Worm (Caenorhabditis elegans): Measurements from ENCODE around the gene txt-6.

txt-6 gene

ce11 chrV:4649649-4650384, 43.1 kb upstream of the txt-6 start:
- TF ChIP-seq nhr-25 (tag; optimal IDR thresholded peaks at IDR 0.05) (peak; percentile 80), mml-1 (tag; optimal IDR thresholded peaks at IDR 0.05) (no peak), skn-1 (tag; optimal IDR thresholded peaks at IDR 0.05) (no peak), lin-39 (tag; optimal IDR thresholded peaks at IDR 0.05) (no peak), aly-2 (tag; optimal IDR thresholded peaks at IDR 0.05) (no peak), pha-4 (tag; optimal IDR thresholded peaks at IDR 0.05) (no peak), ceh-16 (tag; optimal IDR thresholded peaks at IDR 0.05) (no peak)

DNA sequence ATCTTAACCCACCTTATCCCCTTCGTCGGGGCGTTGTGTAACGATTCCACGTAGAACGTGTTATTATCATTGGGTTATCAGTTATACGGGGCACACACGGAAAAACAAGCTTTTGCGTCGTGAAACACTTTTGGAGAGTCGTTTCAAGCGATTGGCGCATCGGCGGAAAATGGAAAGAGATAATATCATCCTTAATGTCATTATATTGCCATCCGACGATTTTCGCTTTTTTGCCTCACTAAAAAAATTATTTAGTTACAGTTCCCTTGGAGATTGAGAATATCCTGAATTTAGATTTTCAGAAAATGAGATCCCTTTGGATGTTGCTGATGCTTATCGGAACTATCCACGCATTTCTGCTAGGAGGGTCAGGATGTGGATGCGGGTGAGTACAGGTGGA, 41.8 kb upstream of the txt-6 start, which contains the start of gene F41F3.8:
F41F3.8 (plus strand) TSS at position 301 of the 400 bp plus-strand sequence.
- TF ChIP-seq skn-1 (tag; optimal IDR thresholded peaks at IDR 0.05) = no peak
- TF ChIP-seq elt-3 (tag; optimal IDR thresholded peaks at IDR 0.05) = peak in 1 of 3 experiments; percentile 20

DNA sequence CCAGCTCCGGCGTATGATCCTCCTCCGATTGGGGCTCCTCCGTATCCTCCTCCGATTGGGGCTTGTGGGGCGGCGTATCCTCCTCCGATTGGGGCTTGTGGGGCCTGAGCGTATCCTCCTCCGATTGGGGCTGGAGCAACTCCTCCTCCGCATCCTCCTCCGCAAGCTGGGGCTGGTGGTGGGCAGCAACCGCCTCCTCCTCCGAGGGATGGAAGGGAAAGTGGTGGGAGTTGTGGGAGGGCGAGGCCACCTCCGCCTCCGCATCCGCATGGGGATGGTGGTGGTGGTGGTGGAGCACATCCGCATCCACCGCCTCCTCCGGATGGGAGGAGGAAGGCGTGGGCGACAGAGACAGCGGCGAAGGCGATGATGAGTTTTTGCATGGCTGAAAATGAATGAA, 41.1 kb upstream of the txt-6 start, which contains the start of gene F41F3.3:
F41F3.3 (minus strand) TSS at position 383 of the 400 bp plus-strand sequence.
- no peak for TF ChIP-seq mdl-1 (tag; optimal IDR thresholded peaks at IDR 0.05)
- no peak for TF ChIP-seq nhr-67 (tag; optimal IDR thresholded peaks at IDR 0.05)
- no peak for TF ChIP-seq skn-1 (tag; optimal IDR thresholded peaks at IDR 0.05)
- peak; percentile 18 for TF ChIP-seq nfya-1 (tag; optimal IDR thresholded peaks at IDR 0.05; ENCODE audit: insufficient read depth)
- TF ChIP-seq fkh-10 (GFP tag; optimal IDR thresholded peaks at IDR 0.05) = no peak
- no peak for TF ChIP-seq pqm-1 (tag; optimal IDR thresholded peaks at IDR 0.05)
- no peak for TF ChIP-seq ceh-9 (tag; optimal IDR thresholded peaks at IDR 0.05)
- TF ChIP-seq eor-1 (tag; optimal IDR thresholded peaks at IDR 0.05) = no peak
- TF ChIP-seq jun-1 (tag; optimal IDR thresholded peaks at IDR 0.05) = no peak
- no peak for TF ChIP-seq ztf-4 (tag; optimal IDR thresholded peaks at IDR 0.05)
- TF ChIP-seq zag-1 (tag; optimal IDR thresholded peaks at IDR 0.05) = no peak
- TF ChIP-seq mml-1 (tag; optimal IDR thresholded peaks at IDR 0.05) = no peak
- TF ChIP-seq daf-12 (tag; optimal IDR thresholded peaks at IDR 0.05) = no peak
- no peak for TF ChIP-seq R02D3.7 (tag; optimal IDR thresholded peaks at IDR 0.05)
- no peak for TF ChIP-seq egl-27 (tag; optimal IDR thresholded peaks at IDR 0.05)
- no peak for TF ChIP-seq ztf-11 (tag; optimal IDR thresholded peaks at IDR 0.05)
- no peak for TF ChIP-seq nhr-23 (tag; optimal IDR thresholded peaks at IDR 0.05)
- no peak for TF ChIP-seq ZK546.5 (tag; optimal IDR thresholded peaks at IDR 0.05)
- TF ChIP-seq nhr-237 (tag; optimal IDR thresholded peaks at IDR 0.05) = no peak
- TF ChIP-seq nhr-11 (tag; optimal IDR thresholded peaks at IDR 0.05) = no peak
- TF ChIP-seq elt-1 (tag; optimal IDR thresholded peaks at IDR 0.05) = no peak
- TF ChIP-seq ama-1 (optimal IDR thresholded peaks at IDR 0.05) = peak; percentile 66
- peak; percentile 19 for TF ChIP-seq lsy-12 (tag; optimal IDR thresholded peaks at IDR 0.05)
- no peak for TF ChIP-seq pha-4 (tag; optimal IDR thresholded peaks at IDR 0.05)
- TF ChIP-seq fkh-2 (tag; optimal IDR thresholded peaks at IDR 0.05) = no peak
- no peak for TF ChIP-seq unc-62 (GFP tag; optimal IDR thresholded peaks at IDR 0.05)
- TF ChIP-seq lin-39 (tag; optimal IDR thresholded peaks at IDR 0.05) = no peak
- TF ChIP-seq nhr-25 (tag; optimal IDR thresholded peaks at IDR 0.05) = peak; percentile 76

DNA sequence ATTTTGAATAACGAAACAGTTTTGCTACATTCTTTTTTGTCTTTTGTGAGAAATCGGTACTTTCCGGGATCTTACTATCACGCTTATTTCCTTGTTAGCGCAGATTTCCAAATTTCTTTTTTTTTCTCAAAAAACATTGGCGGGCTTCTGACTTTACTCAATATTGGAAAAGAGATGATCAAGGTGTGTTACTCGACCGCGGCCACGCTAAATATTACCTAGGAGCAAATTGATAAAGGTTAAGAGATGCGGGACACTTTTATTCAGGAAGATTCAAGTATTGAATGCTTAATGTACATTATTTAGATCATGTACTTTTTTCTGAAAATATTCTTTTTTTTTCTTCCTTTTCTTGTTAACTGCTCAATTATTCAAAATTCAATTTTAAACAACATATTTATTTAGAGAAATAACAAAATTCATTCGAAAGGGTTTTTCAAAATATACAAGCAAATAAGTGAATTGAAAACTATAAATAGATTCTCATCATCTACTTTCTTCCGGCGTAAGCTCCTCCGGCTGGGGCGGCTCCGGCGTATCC, 40.6 kb upstream of the txt-6 start:
- TF ChIP-seq ceh-9 (tag; optimal IDR thresholded peaks at IDR 0.05) (no peak), mml-1 (tag; optimal IDR thresholded peaks at IDR 0.05) (no peak), elt-1 (tag; optimal IDR thresholded peaks at IDR 0.05) (no peak), nfya-1 (tag; optimal IDR thresholded peaks at IDR 0.05; ENCODE audit: insufficient read depth) (no peak), tbx-2 (tag; optimal IDR thresholded peaks at IDR 0.05) (no peak), R02D3.7 (tag; optimal IDR thresholded peaks at IDR 0.05) (no peak), nhr-12 (tag; optimal IDR thresholded peaks at IDR 0.05) (no peak), daf-12 (tag; optimal IDR thresholded peaks at IDR 0.05) (no peak), jun-1 (tag; optimal IDR thresholded peaks at IDR 0.05) (no peak), fos-1 (tag; optimal IDR thresholded peaks at IDR 0.05) (no peak), hmg-11 (tag; optimal IDR thresholded peaks at IDR 0.05) (no peak), nhr-25 (tag; optimal IDR thresholded peaks at IDR 0.05) (peak; percentile 23), ama-1 (optimal IDR thresholded peaks at IDR 0.05) (peak; percentile 79), nhr-43 (tag; optimal IDR thresholded peaks at IDR 0.05; ENCODE audit: poor library complexity, severe bottlenecking) (peak; percentile 79), nhr-77 (tag; optimal IDR thresholded peaks at IDR 0.05) (no peak), ceh-28 (tag; optimal IDR thresholded peaks at IDR 0.05) (no peak), elt-3 (tag; optimal IDR thresholded peaks at IDR 0.05) (peak in 1 of 3 experiments; percentile 74), ceh-16 (tag; optimal IDR thresholded peaks at IDR 0.05) (no peak), fkh-2 (tag; optimal IDR thresholded peaks at IDR 0.05) (no peak), nhr-76 (tag; optimal IDR thresholded peaks at IDR 0.05) (no peak), lin-39 (tag; optimal IDR thresholded peaks at IDR 0.05) (no peak), nhr-23 (tag; optimal IDR thresholded peaks at IDR 0.05) (no peak), eor-1 (tag; optimal IDR thresholded peaks at IDR 0.05) (no peak), egl-5 (tag; optimal IDR thresholded peaks at IDR 0.05) (no peak), ztf-4 (tag; optimal IDR thresholded peaks at IDR 0.05) (no peak), lsy-12 (tag; optimal IDR thresholded peaks at IDR 0.05) (no peak), pqm-1 (tag; optimal IDR thresholded peaks at IDR 0.05) (no peak), nhr-28 (tag; optimal IDR thresholded peaks at IDR 0.05) (no peak), lin-15B (tag; optimal IDR thresholded peaks at IDR 0.05) (no peak)
